Worm (Caenorhabditis elegans) whole organism, late embryonic: ENCODE data around the gene phf-32.

ENCODE experiments used
- C38D4.7 ChIP-seq: fragments of 200-800 bp; sonication (Bioruptor generic); optimal IDR thresholded peaks from 2 replicates; lab custom pipeline; 2018; ENCODE audit warnings: mild to moderate bottlenecking, missing genetic modification characterization, moderate library complexity, missing compliant biosample characterization
- F13H6.1 ChIP-seq: sonication (generic microtip); optimal IDR thresholded peaks from 2 replicates; lab custom pipeline; 2016; ENCODE audit warnings: missing genetic modification characterization, missing compliant biosample characterization
- K02D7.2 ChIP-seq: sonication (generic microtip); optimal IDR thresholded peaks from 2 replicates; lab custom pipeline; 2017; ENCODE audit warnings: mild to moderate bottlenecking, missing genetic modification characterization, missing compliant biosample characterization
- T23F11.4 ChIP-seq: fragments of 200-800 bp; sonication (Bioruptor generic); optimal IDR thresholded peaks from 2 replicates; lab custom pipeline; 2018; ENCODE audit warnings: mild to moderate bottlenecking, missing genetic modification characterization, missing compliant biosample characterization
- Y22D7AL.16 ChIP-seq: sonication (generic microtip); optimal IDR thresholded peaks from 2 replicates; lab custom pipeline; 2016; ENCODE audit warnings: missing genetic modification characterization, missing compliant biosample characterization
- ahr-1 ChIP-seq: sonication (generic microtip); optimal IDR thresholded peaks from 2 replicates; lab custom pipeline; 2016; ENCODE audit warnings: missing genetic modification characterization, missing compliant biosample characterization
- ama-1 ChIP-seq: fragments of 150-350 bp; optimal IDR thresholded peaks from 2 replicates; lab custom pipeline; 2014
- ceh-2 ChIP-seq: sonication (generic microtip); optimal IDR thresholded peaks from 2 replicates; lab custom pipeline; 2016; ENCODE audit warnings: missing genotype, missing genetic modification characterization, missing compliant biosample characterization
- ceh-22 ChIP-seq: sonication (generic microtip); optimal IDR thresholded peaks from 2 replicates; lab custom pipeline; 2017; ENCODE audit warnings: missing biosample characterization, missing genetic modification characterization
- ceh-34 ChIP-seq: sonication (generic microtip); optimal IDR thresholded peaks from 2 replicates; lab custom pipeline; 2016; ENCODE audit warnings: mild to moderate bottlenecking, missing genetic modification characterization, missing compliant biosample characterization
- ceh-45 ChIP-seq: fragments of 200-800 bp; sonication (Bioruptor generic); IDR thresholded peaks from 2 replicates; pipeline ENCODE4 v1.3.6; 2022; ENCODE audit warnings: missing genetic modification reagents, missing genetic modification characterization, missing compliant biosample characterization
- ceh-48 ChIP-seq: sonication (generic microtip); optimal IDR thresholded peaks from 2 replicates; lab custom pipeline; 2016; ENCODE audit warnings: missing genetic modification characterization, inconsistent platforms, missing compliant biosample characterization
- ceh-9 ChIP-seq: sonication (generic microtip); optimal IDR thresholded peaks from 2 replicates; lab custom pipeline; 2016; ENCODE audit warnings: mild to moderate bottlenecking, missing genetic modification characterization, inconsistent platforms, missing compliant biosample characterization
- dmd-4 ChIP-seq: sonication (generic microtip); optimal IDR thresholded peaks from 2 replicates; lab custom pipeline; 2016; ENCODE audit warnings: borderline replicate concordance, missing genetic modification characterization, missing compliant biosample characterization
- elt-4 ChIP-seq: sonication (generic microtip); optimal IDR thresholded peaks from 2 replicates; lab custom pipeline; 2016; ENCODE audit warnings: missing genetic modification characterization, missing compliant biosample characterization
- fax-1 ChIP-seq: sonication (generic microtip); optimal IDR thresholded peaks from 2 replicates; lab custom pipeline; 2016; ENCODE audit warnings: missing genotype, missing genetic modification characterization, missing compliant biosample characterization
- fkh-10 ChIP-seq: fragments of 150-350 bp; optimal IDR thresholded peaks from 2 replicates; lab custom pipeline; 2014; ENCODE audit warnings: missing biosample characterization, missing genetic modification reagents, missing genetic modification characterization
- fkh-6 ChIP-seq: sonication (generic microtip); optimal IDR thresholded peaks from 2 replicates; lab custom pipeline; 2016; ENCODE audit warnings: missing genetic modification characterization, missing compliant biosample characterization
- hlh-13 ChIP-seq: fragments of 200-800 bp; sonication (Bioruptor generic); optimal IDR thresholded peaks from 2 replicates; lab custom pipeline; 2018; ENCODE audit warnings: mild to moderate bottlenecking, missing genetic modification characterization, missing compliant biosample characterization
- hlh-30 ChIP-seq: sonication (generic microtip); optimal IDR thresholded peaks from 2 replicates; lab custom pipeline; 2017; ENCODE audit warnings: antibody characterized with exemption, missing genetic modification characterization, missing compliant biosample characterization; ENCODE audit not compliant: insufficient read depth
- hlh-8 ChIP-seq: sonication (generic microtip); optimal IDR thresholded peaks from 2 replicates; lab custom pipeline; 2016; ENCODE audit warnings: missing genotype, missing genetic modification characterization, missing compliant biosample characterization
- lim-6 ChIP-seq: sonication (generic microtip); optimal IDR thresholded peaks from 2 replicates; lab custom pipeline; 2016; ENCODE audit warnings: missing genetic modification characterization, missing compliant biosample characterization
- madf-2 ChIP-seq: sonication (generic microtip); optimal IDR thresholded peaks from 2 replicates; lab custom pipeline; 2017; ENCODE audit warnings: missing genetic modification characterization, missing compliant biosample characterization
- odd-2 ChIP-seq: sonication (generic microtip); optimal IDR thresholded peaks from 2 replicates; lab custom pipeline; 2017; ENCODE audit warnings: antibody characterized with exemption, mild to moderate bottlenecking, missing genetic modification characterization, missing compliant biosample characterization
- pag-3 ChIP-seq: sonication (generic microtip); optimal IDR thresholded peaks from 2 replicates; lab custom pipeline; 2016; ENCODE audit warnings: missing compliant biosample characterization, missing genetic modification characterization, borderline replicate concordance
- pha-2 ChIP-seq: sonication (generic microtip); optimal IDR thresholded peaks from 2 replicates; lab custom pipeline; 2017; ENCODE audit warnings: mild to moderate bottlenecking, missing genetic modification characterization, missing compliant biosample characterization
- pha-4 ChIP-seq: fragments of 150-350 bp; optimal IDR thresholded peaks from 2 replicates; lab custom pipeline; 2018; ENCODE audit warnings: missing biosample characterization, missing genetic modification reagents, missing genetic modification characterization
- pros-1 ChIP-seq: fragments of 150-350 bp; optimal IDR thresholded peaks from 2 replicates; lab custom pipeline; 2014; ENCODE audit warnings: missing biosample characterization, missing genetic modification reagents, missing genetic modification characterization
- rnt-1 ChIP-seq: sonication (generic microtip); optimal IDR thresholded peaks from 2 replicates; lab custom pipeline; 2016; ENCODE audit warnings: missing genetic modification characterization, missing compliant biosample characterization
- sox-2 ChIP-seq: fragments of 200-800 bp; sonication (Bioruptor generic); IDR thresholded peaks from 2 replicates; pipeline ENCODE4 v1.3.6; 2022; ENCODE audit warnings: missing genetic modification reagents, missing genetic modification characterization, missing compliant biosample characterization
- tbx-2 ChIP-seq: sonication (generic microtip); optimal IDR thresholded peaks from 2 replicates; lab custom pipeline; 2016; ENCODE audit warnings: missing genetic modification characterization, missing compliant biosample characterization
- ttx-3 ChIP-seq: sonication (generic microtip); optimal IDR thresholded peaks from 2 replicates; lab custom pipeline; 2016; ENCODE audit warnings: missing genetic modification reagents, missing genetic modification characterization, missing compliant biosample characterization
- unc-42 ChIP-seq: sonication (generic microtip); optimal IDR thresholded peaks from 2 replicates; lab custom pipeline; 2016; ENCODE audit warnings: missing genotype, missing genetic modification characterization, missing compliant biosample characterization
- unc-55 ChIP-seq: sonication (generic microtip); optimal IDR thresholded peaks from 2 replicates; lab custom pipeline; 2017; ENCODE audit warnings: missing biosample characterization, missing genetic modification reagents, missing genetic modification characterization

Gene phf-32

ce11 chrX:12326424-12326823 lies 19.8 kb downstream of the phf-32 start, which contains the start of gene srd-41:
Gene srd-41 (plus strand): TSS chrX:12326724.
- TF ChIP-seq fkh-6 (tag; lab: Kevin White, UChicago) (no peak), ahr-1 (tag; lab: Kevin White, UChicago) (no peak), ttx-3 (no peak), pag-3 (no peak), odd-2 (tag; lab: Kevin White, UChicago) (no peak)

- TF ChIP-seq pha-4 (tag; lab: Kevin White, UChicago) (no peak), fkh-6 (tag; lab: Kevin White, UChicago) (no peak), elt-4 (no peak), pha-2 (tag; lab: Kevin White, UChicago) (no peak), madf-2 (no peak), ceh-34 (no peak), sox-2 (GFP tag; lab: Robert Waterston, UW) (no peak), ahr-1 (tag; lab: Kevin White, UChicago) (no peak), ceh-9 (tag; lab: Kevin White, UChicago) (no peak), hlh-13 (GFP tag; lab: Kevin White, UChicago) (no peak), lim-6 (no peak), ama-1 (lab: Kevin White, UChicago) (no peak), hlh-30 (tag; lab: Kevin White, UChicago) (no peak), fax-1 (tag; lab: Kevin White, UChicago) (no peak), dmd-4 (tag; lab: Kevin White, UChicago) (no peak), ceh-48 (no peak), unc-42 (tag; lab: Kevin White, UChicago) (no peak), T23F11.4 (GFP tag; lab: Kevin White, UChicago) (no peak), pros-1 (tag; lab: Kevin White, UChicago) (no peak), tbx-2 (tag; lab: Kevin White, UChicago) (no peak)
Observed at ce11 chrX:12328676-12329075, 22.0 kb downstream of the phf-32 start, which contains the start of gene srd-45. Gene srd-45 (plus strand): TSS chrX:12328976.

DNA sequence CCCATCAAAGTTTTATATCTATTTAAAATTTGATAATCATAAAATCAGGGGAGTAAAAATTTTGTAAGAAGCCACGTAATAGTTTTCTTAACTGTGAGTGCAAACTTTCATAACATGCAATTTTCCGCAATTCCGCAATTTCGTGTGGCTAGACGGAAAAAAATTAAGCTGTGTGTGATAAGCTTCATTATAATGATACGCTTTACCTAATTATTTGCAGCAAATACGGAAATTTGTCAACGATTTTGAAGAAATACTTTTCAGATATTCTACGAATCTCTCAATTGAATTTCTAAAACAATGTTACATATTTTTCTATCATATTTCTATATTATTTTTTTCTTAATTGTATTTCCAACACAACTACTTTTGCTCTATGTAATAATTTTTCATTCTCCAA lies 25.1 kb downstream of the phf-32 start, which contains the start of gene srd-46:
Gene srd-46, plus strand, starts transcription at position 301 of the 400 bp plus-strand sequence.
- no peak for TF ChIP-seq fkh-10 (GFP tag; lab: Kevin White, UChicago)

- TF ChIP-seq sox-2 (GFP tag; lab: Robert Waterston, UW): no peak
- TF ChIP-seq unc-55 (GFP tag; lab: Kevin White, UChicago): no peak
- TF ChIP-seq ceh-22: no peak
- no peak for TF ChIP-seq F13H6.1 (tag; lab: Kevin White, UChicago)
Observed at ce11 chrX:12333479-12333878, 26.8 kb downstream of the phf-32 start, which contains the start of gene srd-47. Gene srd-47 (plus strand): TSS chrX:12333642.

DNA sequence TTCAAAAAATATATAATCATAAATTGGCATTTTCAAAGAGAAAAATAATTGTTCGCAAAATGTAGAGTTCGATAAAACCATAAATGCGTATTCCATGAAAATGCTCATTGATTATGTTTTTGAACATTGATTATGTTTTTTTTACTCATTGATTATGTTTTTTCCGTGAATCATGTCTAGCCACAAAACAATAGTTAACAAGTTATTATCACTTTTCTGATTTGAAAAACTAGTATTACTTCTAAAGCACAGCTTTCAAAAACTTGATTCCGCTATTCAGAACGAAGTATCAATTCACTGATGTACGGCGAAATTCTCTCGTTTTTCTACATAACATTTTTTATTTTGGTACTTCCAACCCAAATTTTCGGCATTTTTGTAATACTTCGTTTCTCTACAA lies 29.1 kb downstream of the phf-32 start, which contains the start of gene srd-48:
Gene srd-48, plus strand, starts transcription at position 301 of the 400 bp plus-strand sequence.
- no peak for TF ChIP-seq ceh-2 (tag; lab: Kevin White, UChicago)
- no peak for TF ChIP-seq Y22D7AL.16 (tag; lab: Kevin White, UChicago)
- TF ChIP-seq ceh-45 (GFP tag; lab: Robert Waterston, UW): no peak
- TF ChIP-seq ceh-34: no peak
- no peak for TF ChIP-seq pha-2 (tag; lab: Kevin White, UChicago)
- no peak for TF ChIP-seq rnt-1 (tag; lab: Kevin White, UChicago)
- no peak for TF ChIP-seq odd-2 (tag; lab: Kevin White, UChicago)
- no peak for TF ChIP-seq ama-1 (lab: Kevin White, UChicago)
- TF ChIP-seq hlh-8 (tag; lab: Kevin White, UChicago): no peak
- TF ChIP-seq fax-1 (tag; lab: Kevin White, UChicago): no peak
- TF ChIP-seq unc-42 (tag; lab: Kevin White, UChicago): no peak
- TF ChIP-seq C38D4.7 (GFP tag; lab: Kevin White, UChicago): no peak
- no peak for TF ChIP-seq fkh-6 (tag; lab: Kevin White, UChicago)
- TF ChIP-seq tbx-2 (tag; lab: Kevin White, UChicago): no peak
- TF ChIP-seq K02D7.2 (tag; lab: Kevin White, UChicago): no peak
- TF ChIP-seq elt-4: no peak
